Worm (Caenorhabditis elegans): Measurements from ENCODE around the gene rrc-1.

rrc-1 gene

ce11 chrX:9843568-9843967, 12.5 kb upstream of the rrc-1 start:
- TF ChIP-seq him-1 (tag; optimal IDR thresholded peaks at IDR 0.05) = no peak
- no peak for TF ChIP-seq dao-5 (tag; optimal IDR thresholded peaks at IDR 0.05)
- no peak for TF ChIP-seq W03F9.2 (tag; optimal IDR thresholded peaks at IDR 0.05)

ce11 chrX:9842102-9842501, 11.0 kb upstream of the rrc-1 start:
- no peak for TF ChIP-seq dao-5 (tag; optimal IDR thresholded peaks at IDR 0.05)
- no peak for TF ChIP-seq him-1 (tag; optimal IDR thresholded peaks at IDR 0.05)
- TF ChIP-seq W03F9.2 (tag; optimal IDR thresholded peaks at IDR 0.05) = no peak

- TF ChIP-seq him-1 (tag; optimal IDR thresholded peaks at IDR 0.05) (no peak), W03F9.2 (tag; optimal IDR thresholded peaks at IDR 0.05) (no peak), dao-5 (tag; optimal IDR thresholded peaks at IDR 0.05) (no peak)
Observed at ce11 chrX:9840864-9841263, 9.8 kb upstream of the rrc-1 start.

ce11 chrX:9837989-9838541, 7.0 kb upstream of the rrc-1 start, which contains the start of gene ipla-2:
Gene ipla-2 (minus strand): TSS chrX:9838039.
- TF ChIP-seq W03F9.2 (tag; optimal IDR thresholded peaks at IDR 0.05) (peak; percentile 72), him-1 (tag; optimal IDR thresholded peaks at IDR 0.05) (no peak)

- TF ChIP-seq dao-5 (tag; optimal IDR thresholded peaks at IDR 0.05) (no peak), W03F9.2 (tag; optimal IDR thresholded peaks at IDR 0.05) (no peak), him-1 (tag; optimal IDR thresholded peaks at IDR 0.05) (no peak)
Observed at ce11 chrX:9832370-9832769, 1.3 kb upstream of the rrc-1 start.

ce11 chrX:9822606-9823264, 8.4 kb downstream of the rrc-1 start:
- peak; percentile 14 for TF ChIP-seq dao-5 (tag; optimal IDR thresholded peaks at IDR 0.05)
- no peak for TF ChIP-seq him-1 (tag; optimal IDR thresholded peaks at IDR 0.05)

ce11 chrX:9822173-9822572, 8.9 kb downstream of the rrc-1 start, which contains the start of gene dpy-22:
Gene dpy-22 (minus strand): TSS chrX:9822273.
- TF ChIP-seq W03F9.2 (tag; optimal IDR thresholded peaks at IDR 0.05) (no peak), dao-5 (tag; optimal IDR thresholded peaks at IDR 0.05) (no peak), him-1 (tag; optimal IDR thresholded peaks at IDR 0.05) (no peak)

ce11 chrX:9814132-9814811, 16.8 kb downstream of the rrc-1 start:
- no peak for TF ChIP-seq dao-5 (tag; optimal IDR thresholded peaks at IDR 0.05)
- no peak for TF ChIP-seq W03F9.2 (tag; optimal IDR thresholded peaks at IDR 0.05)
- no peak for TF ChIP-seq him-1 (tag; optimal IDR thresholded peaks at IDR 0.05)

- TF ChIP-seq him-1 (tag; optimal IDR thresholded peaks at IDR 0.05) (no peak), dao-5 (tag; optimal IDR thresholded peaks at IDR 0.05) (no peak), W03F9.2 (tag; optimal IDR thresholded peaks at IDR 0.05) (no peak)
Observed at ce11 chrX:9807377-9808048, 23.6 kb downstream of the rrc-1 start, which contains the start of gene lgc-47. Gene lgc-47 (minus strand): TSS chrX:9807662.

- TF ChIP-seq dao-5 (tag; optimal IDR thresholded peaks at IDR 0.05) (no peak), W03F9.2 (tag; optimal IDR thresholded peaks at IDR 0.05) (no peak)
Observed at ce11 chrX:9805426-9805825, 25.7 kb downstream of the rrc-1 start.

ce11 chrX:9804735-9805134, 26.4 kb downstream of the rrc-1 start:
- TF ChIP-seq him-1 (tag; optimal IDR thresholded peaks at IDR 0.05) (no peak), dao-5 (tag; optimal IDR thresholded peaks at IDR 0.05) (no peak), W03F9.2 (tag; optimal IDR thresholded peaks at IDR 0.05) (no peak)

- TF ChIP-seq him-1 (tag; optimal IDR thresholded peaks at IDR 0.05) = no peak
- TF ChIP-seq dao-5 (tag; optimal IDR thresholded peaks at IDR 0.05) = no peak
- no peak for TF ChIP-seq W03F9.2 (tag; optimal IDR thresholded peaks at IDR 0.05)
Observed at ce11 chrX:9803603-9804002, 27.5 kb downstream of the rrc-1 start.

- TF ChIP-seq W03F9.2 (tag; optimal IDR thresholded peaks at IDR 0.05) (no peak), dao-5 (tag; optimal IDR thresholded peaks at IDR 0.05) (no peak), him-1 (tag; optimal IDR thresholded peaks at IDR 0.05) (no peak)
Observed at ce11 chrX:9798530-9798929, 32.6 kb downstream of the rrc-1 start, which contains the start of gene F36G3.3. Gene F36G3.3 (plus strand): TSS chrX:9798835.

- no peak for TF ChIP-seq dao-5 (tag; optimal IDR thresholded peaks at IDR 0.05)
- TF ChIP-seq him-1 (tag; optimal IDR thresholded peaks at IDR 0.05) = no peak
- no peak for TF ChIP-seq W03F9.2 (tag; optimal IDR thresholded peaks at IDR 0.05)
Observed at ce11 chrX:9796063-9796462, 35.0 kb downstream of the rrc-1 start.

All from whole organism, L4/young adult.